Worm (Caenorhabditis elegans) whole organism, L2 larva: ENCODE measurements around the gene Y57G7A.6.
"Not testable (repeated sequence)": the region's sequence is repeated elsewhere in the genome, so short reads cannot be mapped to it uniquely, and the experiment has no call there.

ENCODE experiments used
- C34F6.9 ChIP-seq: fragments of 150-350 bp; optimal IDR thresholded peaks from 2 replicates; lab custom pipeline; 2014; ENCODE audit warnings: missing biosample characterization, missing genetic modification characterization
- F13H6.1 ChIP-seq: sonication (generic microtip); optimal IDR thresholded peaks from 2 replicates; lab custom pipeline; 2016; ENCODE audit warnings: missing genetic modification characterization, missing compliant biosample characterization
- R02D3.7 ChIP-seq: fragments of 150-350 bp; optimal IDR thresholded peaks from 2 replicates; lab custom pipeline; 2014; ENCODE audit warnings: missing biosample characterization, missing genetic modification characterization
- Y55F3AM.14 ChIP-seq: fragments of 200-800 bp; sonication (Bioruptor generic); optimal IDR thresholded peaks from 2 replicates; lab custom pipeline; 2018; ENCODE audit warnings: mild to moderate bottlenecking, missing genetic modification characterization, missing compliant biosample characterization
- ZK546.5 ChIP-seq: sonication (generic microtip); optimal IDR thresholded peaks from 2 replicates; lab custom pipeline; 2017; ENCODE audit warnings: missing biosample characterization, missing genetic modification characterization
- alr-1 ChIP-seq: fragments of 150-350 bp; optimal IDR thresholded peaks from 2 replicates; lab custom pipeline; 2014; ENCODE audit warnings: missing biosample characterization, missing genetic modification characterization
- aly-2 ChIP-seq: fragments of 150-350 bp; optimal IDR thresholded peaks from 2 replicates; lab custom pipeline; 2014; ENCODE audit warnings: missing biosample characterization, missing genetic modification characterization
- ama-1 ChIP-seq: fragments of 150-350 bp; optimal IDR thresholded peaks from 2 replicates; lab custom pipeline; 2018; ENCODE audit warnings: inconsistent platforms
- blmp-1 ChIP-seq: sonication (generic microtip); optimal IDR thresholded peaks from 2 replicates; lab custom pipeline; 2017; ENCODE audit warnings: missing genetic modification characterization, mild to moderate bottlenecking, missing compliant biosample characterization, antibody characterized with exemption, moderate library complexity; ENCODE audit not compliant: insufficient read depth
- ceh-82 ChIP-seq: fragments of 150-350 bp; optimal IDR thresholded peaks from 2 replicates; lab custom pipeline; 2014; ENCODE audit warnings: missing biosample characterization, missing genetic modification characterization
- dmd-4 ChIP-seq: sonication (generic microtip); optimal IDR thresholded peaks from 2 replicates; lab custom pipeline; 2017; ENCODE audit warnings: missing biosample characterization, missing genetic modification characterization
- egl-27 ChIP-seq: sonication (generic microtip); optimal IDR thresholded peaks from 3 replicates; lab custom pipeline; 2017; ENCODE audit warnings: missing biosample characterization, missing genetic modification reagents, missing genetic modification characterization
- elt-1 ChIP-seq: fragments of 150-350 bp; optimal IDR thresholded peaks from 2 replicates; lab custom pipeline; 2014; ENCODE audit warnings: missing biosample characterization, missing genetic modification characterization
- elt-3 ChIP-seq: sonication (generic microtip); optimal IDR thresholded peaks from 2 replicates; lab custom pipeline; 2017; ENCODE audit warnings: missing biosample characterization, missing genetic modification characterization
- fos-1 ChIP-seq: fragments of 150-350 bp; optimal IDR thresholded peaks from 2 replicates; lab custom pipeline; 2014; ENCODE audit warnings: missing biosample characterization, missing genetic modification characterization
- gmeb-1 ChIP-seq: fragments of 150-350 bp; optimal IDR thresholded peaks from 2 replicates; lab custom pipeline; 2014; ENCODE audit warnings: missing biosample characterization, missing genetic modification characterization
- lin-11 ChIP-seq: fragments of 150-350 bp; sonication (generic microtip); optimal IDR thresholded peaks from 2 replicates; lab custom pipeline; 2014; ENCODE audit warnings: missing biosample characterization, missing genetic modification characterization, inconsistent platforms, mixed read lengths
- lin-13 ChIP-seq: fragments of 150-350 bp; optimal IDR thresholded peaks from 2 replicates; lab custom pipeline; 2014; ENCODE audit warnings: missing biosample characterization, missing genetic modification reagents, missing genetic modification characterization
- lsy-2 ChIP-seq, 2 experiments: fragments of 150-350 bp in 1 of 2; sonication (generic microtip) in 1 of 2; optimal IDR thresholded peaks; 2 replicates each; lab custom pipeline; 2014 to 2017; ENCODE audit warnings: missing biosample characterization in 2 of 2, missing genetic modification characterization in 2 of 2
- mab-5 ChIP-seq: fragments of 150-350 bp; optimal IDR thresholded peaks from 2 replicates; lab custom pipeline; 2014; ENCODE audit warnings: missing biosample characterization, missing genetic modification characterization
- mbf-1 ChIP-seq: sonication (generic microtip); optimal IDR thresholded peaks from 2 replicates; lab custom pipeline; 2017; ENCODE audit warnings: missing biosample characterization, missing genetic modification characterization
- nhr-10 ChIP-seq: sonication (generic microtip); optimal IDR thresholded peaks from 2 replicates; lab custom pipeline; 2017; ENCODE audit warnings: missing biosample characterization, missing genetic modification characterization
- nhr-11 ChIP-seq: fragments of 150-350 bp; optimal IDR thresholded peaks from 2 replicates; lab custom pipeline; 2014; ENCODE audit warnings: missing biosample characterization, missing genetic modification characterization
- nhr-12 ChIP-seq: fragments of 150-350 bp; optimal IDR thresholded peaks from 2 replicates; lab custom pipeline; 2014; ENCODE audit warnings: missing biosample characterization, missing genetic modification characterization
- nhr-129 ChIP-seq: fragments of 150-350 bp; optimal IDR thresholded peaks from 2 replicates; lab custom pipeline; 2014; ENCODE audit warnings: missing biosample characterization, missing genetic modification characterization
- nhr-21 ChIP-seq: fragments of 150-350 bp; optimal IDR thresholded peaks from 2 replicates; lab custom pipeline; 2014; ENCODE audit warnings: missing biosample characterization, missing genetic modification characterization
- nhr-237 ChIP-seq: fragments of 150-350 bp; optimal IDR thresholded peaks from 2 replicates; lab custom pipeline; 2014; ENCODE audit warnings: missing biosample characterization, missing genetic modification characterization
- nhr-25 ChIP-seq: fragments of 150-350 bp; sonication (generic microtip); optimal IDR thresholded peaks from 3 replicates; lab custom pipeline; 2014; ENCODE audit warnings: missing biosample characterization, missing genetic modification characterization
- nhr-6 ChIP-seq: fragments of 150-350 bp; optimal IDR thresholded peaks from 2 replicates; lab custom pipeline; 2014; ENCODE audit warnings: missing biosample characterization, missing genetic modification characterization
- nhr-77 ChIP-seq: fragments of 150-350 bp; optimal IDR thresholded peaks from 2 replicates; lab custom pipeline; 2014; ENCODE audit warnings: missing biosample characterization, missing genetic modification characterization
- sem-4 ChIP-seq: fragments of 150-350 bp; optimal IDR thresholded peaks from 2 replicates; lab custom pipeline; 2014; ENCODE audit warnings: missing biosample characterization, missing genetic modification reagents, missing genetic modification characterization
- skn-1 ChIP-seq: sonication (generic microtip); optimal IDR thresholded peaks from 2 replicates; lab custom pipeline; 2017; ENCODE audit warnings: missing biosample characterization, missing genetic modification characterization
- sma-3 ChIP-seq: sonication (generic microtip); optimal IDR thresholded peaks from 2 replicates; lab custom pipeline; 2016; ENCODE audit warnings: missing genetic modification reagents, missing genetic modification characterization, missing compliant biosample characterization
- snpc-4 ChIP-seq: fragments of 150-350 bp; optimal IDR thresholded peaks from 2 replicates; lab custom pipeline; 2014; ENCODE audit warnings: missing biosample characterization, missing genetic modification characterization
- unc-39 ChIP-seq: fragments of 150-350 bp; optimal IDR thresholded peaks from 2 replicates; lab custom pipeline; 2014; ENCODE audit warnings: missing biosample characterization, missing genetic modification characterization
- unc-62 ChIP-seq: fragments of 150-350 bp; optimal IDR thresholded peaks from 2 replicates; lab custom pipeline; 2014; ENCODE audit warnings: missing biosample characterization, missing genetic modification reagents, missing genetic modification characterization
- zag-1 ChIP-seq: fragments of 150-350 bp; optimal IDR thresholded peaks from 2 replicates; lab custom pipeline; 2014; ENCODE audit warnings: missing biosample characterization, missing genetic modification characterization
- ztf-1 ChIP-seq: fragments of 200-800 bp; sonication (Bioruptor generic); conservative IDR thresholded peaks from 2 replicates; pipeline ENCODE4 v1.3.6; 2022; ENCODE audit warnings: missing genetic modification characterization, missing compliant biosample characterization
- ztf-11 ChIP-seq: sonication (generic microtip); optimal IDR thresholded peaks from 2 replicates; lab custom pipeline; 2017; ENCODE audit warnings: missing biosample characterization, missing genetic modification characterization
- ztf-4 ChIP-seq: fragments of 150-350 bp; optimal IDR thresholded peaks from 2 replicates; lab custom pipeline; 2014; ENCODE audit warnings: missing biosample characterization, missing genetic modification characterization

Y57G7A.6 gene

ce11 chrII:1278350-1278749 lies 7.1 kb downstream of the Y57G7A.6 start, which contains the start of gene srz-63:
TSS of gene srz-63 (plus strand) at chrII:1278650.
- not testable (repeated sequence) for TF ChIP-seq dmd-4; C34F6.9 (tag; lab: Kevin White, UChicago); aly-2 (tag; lab: Kevin White, UChicago)

ce11 chrII:1276778-1277177 lies 8.6 kb downstream of the Y57G7A.6 start, which contains the start of gene Y57G7A.11:
TSS of gene Y57G7A.11 (minus strand) at chrII:1276878.
- TF ChIP-seq C34F6.9 (tag; lab: Kevin White, UChicago) (no peak), egl-27 (tag; lab: Kevin White, UChicago) (no peak), alr-1 (no peak), nhr-237 (no peak), fos-1 (no peak), nhr-129 (tag; lab: Kevin White, UChicago) (no peak), ztf-11 (tag; lab: Kevin White, UChicago) (no peak), lin-11 (no peak), elt-1 (tag; lab: Kevin White, UChicago) (no peak), nhr-12 (tag; lab: Kevin White, UChicago) (no peak), ztf-1 (GFP tag; lab: Robert Waterston, UW) (no peak), mab-5 (tag; lab: Kevin White, UChicago) (no peak), dmd-4 (no peak), blmp-1 (tag; lab: Kevin White, UChicago) (no peak)
- TF ChIP-seq, all 48 proteins: peak for 0

- TF ChIP-seq nhr-21 (tag; lab: Kevin White, UChicago) (no peak), nhr-6 (tag; lab: Kevin White, UChicago) (no peak), snpc-4 (tag; lab: Kevin White, UChicago) (no peak), sma-3 (no peak), nhr-11 (tag; lab: Kevin White, UChicago) (no peak), zag-1 (tag; lab: Kevin White, UChicago) (no peak), lsy-2 (tag; optimal IDR thresholded peaks at IDR 0.05; lab: Kevin White, UChicago) (no peak), dmd-4 (no peak), ZK546.5 (tag; lab: Kevin White, UChicago) (no peak), elt-3 (no peak), F13H6.1 (tag; lab: Kevin White, UChicago) (no peak), unc-62 (GFP tag; lab: Kevin White, UChicago) (no peak), unc-39 (tag; lab: Kevin White, UChicago) (no peak), blmp-1 (tag; lab: Kevin White, UChicago) (no peak), nhr-77 (tag; lab: Kevin White, UChicago) (no peak), gmeb-1 (tag; lab: Kevin White, UChicago) (no peak), nhr-10 (tag; lab: Kevin White, UChicago) (no peak), sem-4 (tag; lab: Kevin White, UChicago) (no peak), ztf-4 (no peak), nhr-237 (no peak)
Measured at ce11 chrII:1275439-1275838, 10.0 kb downstream of the Y57G7A.6 start, which contains the start of gene Y57G7A.5. TSS of gene Y57G7A.5 (minus strand) at chrII:1275539.

ce11 chrII:1271814-1272213 lies 13.6 kb downstream of the Y57G7A.6 start, which contains the start of gene srw-66:
TSS of gene srw-66 (minus strand) at chrII:1271914.
- TF ChIP-seq skn-1 (tag; lab: Kevin White, UChicago) (no peak), alr-1 (no peak), nhr-25 (tag; lab: Kevin White, UChicago) (no peak), nhr-11 (tag; lab: Kevin White, UChicago) (no peak), ZK546.5 (tag; lab: Kevin White, UChicago) (no peak), C34F6.9 (tag; lab: Kevin White, UChicago) (no peak)

- TF ChIP-seq lin-11 (no peak), nhr-129 (tag; lab: Kevin White, UChicago) (no peak), lin-13 (GFP tag; lab: Kevin White, UChicago) (no peak), sem-4 (tag; lab: Kevin White, UChicago) (no peak), R02D3.7 (tag; lab: Kevin White, UChicago) (no peak), gmeb-1 (tag; lab: Kevin White, UChicago) (no peak), nhr-237 (no peak), ztf-4 (no peak), zag-1 (tag; lab: Kevin White, UChicago) (no peak), ama-1 (lab: Kevin White, UChicago) (no peak), nhr-10 (tag; lab: Kevin White, UChicago) (no peak), ZK546.5 (tag; lab: Kevin White, UChicago) (no peak), fos-1 (no peak), unc-62 (GFP tag; lab: Kevin White, UChicago) (no peak), ceh-82 (tag; lab: Kevin White, UChicago) (no peak), mbf-1 (tag; lab: Kevin White, UChicago) (no peak), Y55F3AM.14 (GFP tag; lab: Kevin White, UChicago) (no peak)
- TF ChIP-seq, all 48 proteins: peak for 0
Measured at ce11 chrII:1266790-1267189, 18.6 kb downstream of the Y57G7A.6 start, which contains the start of gene oac-30. TSS of gene oac-30 (minus strand) at chrII:1266890.
